Fruit fly (Drosophila melanogaster): ENCODE data around the gene CG6770.

Gene CG6770

DNA sequence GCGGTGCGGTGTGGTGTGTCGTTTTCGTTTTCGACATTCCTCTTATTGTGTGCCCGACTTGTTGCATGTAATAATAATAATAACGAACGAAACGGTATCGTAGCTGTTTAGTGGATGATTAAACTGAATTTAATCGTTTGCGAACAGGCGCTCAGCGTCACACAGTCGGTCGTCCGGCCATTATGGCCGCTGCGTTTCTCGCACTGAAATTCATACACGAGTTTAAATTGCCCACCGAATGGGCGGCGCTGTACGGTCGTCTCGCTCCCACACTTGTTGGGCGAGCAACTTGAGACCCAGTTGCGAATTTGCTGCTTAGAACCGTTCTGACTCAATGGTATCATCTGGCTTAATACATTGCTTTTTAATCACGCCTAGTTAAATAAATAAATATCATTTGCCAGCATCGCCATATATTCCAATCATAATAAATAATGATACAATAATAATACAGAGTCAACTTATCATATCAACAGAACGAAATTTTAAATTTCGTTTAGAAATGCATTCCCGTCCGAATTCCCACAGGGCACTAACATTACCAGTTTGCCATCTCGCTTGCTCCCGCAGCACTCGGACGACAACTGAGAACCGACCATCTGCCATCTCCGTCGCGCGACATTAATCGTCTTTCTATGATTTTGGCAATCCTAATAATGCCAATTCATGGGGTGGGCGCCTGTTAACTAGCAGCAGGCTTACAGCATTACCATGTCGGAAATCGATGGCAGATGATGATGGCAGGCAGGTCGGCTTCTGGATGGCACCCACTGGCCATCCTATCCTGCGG lies 34.8 kb downstream of the CG6770 start (continued):
- TF ChIP-seq CG9609 (GFP tag; optimal IDR thresholded peaks at IDR 0.05) (peak; percentile 62), ken (GFP tag; IDR thresholded peaks at IDR 0.05) (no peak), vvl (GFP tag; IDR thresholded peaks at IDR 0.05) (no peak), gsb-n (tag; optimal IDR thresholded peaks at IDR 0.05) (peak; percentile 68), slbo (GFP tag; IDR thresholded peaks at IDR 0.05) (no peak), CG14965 (GFP tag; optimal IDR thresholded peaks at IDR 0.05; ENCODE audit: borderline replicate concordance) (no peak), CG16779 (GFP tag; IDR thresholded peaks at IDR 0.05) (no peak), cato (GFP tag; optimal IDR thresholded peaks at IDR 0.05; ENCODE audit: borderline replicate concordance) (peak; percentile 70), Stat92E (GFP tag; optimal IDR thresholded peaks at IDR 0.05) (no peak), phol (tag; optimal IDR thresholded peaks at IDR 0.05) (peak; percentile 91), Dip3 (GFP tag; optimal IDR thresholded peaks at IDR 0.05) (peak; percentile 78), CG10274 (GFP tag; optimal IDR thresholded peaks at IDR 0.05) (peak; percentile 76), bab2 (GFP tag; optimal IDR thresholded peaks at IDR 0.05) (peak; percentile 70), z (GFP tag; IDR thresholded peaks at IDR 0.05) (no peak), sisA (GFP tag; IDR thresholded peaks at IDR 0.05) (no peak), MBD-R2 (GFP tag; IDR thresholded peaks at IDR 0.05) (no peak), CG2116 (GFP tag; optimal IDR thresholded peaks at IDR 0.05) (peak; percentile 51), dan (GFP tag; IDR thresholded peaks at IDR 0.05) (no peak), CG4360 (GFP tag; IDR thresholded peaks at IDR 0.05) (no peak), Mes4 (GFP tag; optimal IDR thresholded peaks at IDR 0.05) (peak; percentile 34), schlank (tag; optimal IDR thresholded peaks at IDR 0.05) (peak; percentile 89), CG5953 (GFP tag; IDR thresholded peaks at IDR 0.05) (no peak), grau (tag; optimal IDR thresholded peaks at IDR 0.05) (peak; percentile 95), unc-4 (GFP tag; IDR thresholded peaks at IDR 0.05; ENCODE audit: partially characterized antibody) (no peak), bcd (GFP tag; optimal IDR thresholded peaks at IDR 0.05) (peak; percentile 93), zf30C (GFP tag; optimal IDR thresholded peaks at IDR 0.05) (no peak), ro (GFP tag; IDR thresholded peaks at IDR 0.05) (no peak), emc (GFP tag; optimal IDR thresholded peaks at IDR 0.05) (no peak), Xbp1 (GFP tag; optimal IDR thresholded peaks at IDR 0.05) (peak; percentile 91), Dref (GFP tag; IDR thresholded peaks at IDR 0.05) (no peak), sens-2 (GFP tag; IDR thresholded peaks at IDR 0.05) (no peak), disco-r (GFP tag; optimal IDR thresholded peaks at IDR 0.05) (peak; percentile 62), gro (GFP tag; optimal IDR thresholded peaks at IDR 0.05) (no peak), CTCF (GFP tag; optimal IDR thresholded peaks at IDR 0.05) (peak; percentile 41), BtbVII (GFP tag; optimal IDR thresholded peaks at IDR 0.05) (peak; percentile 91), lov (optimal IDR thresholded peaks at IDR 0.05) (no peak), lov (GFP tag; IDR thresholded peaks at IDR 0.05) (no peak), CG18599 (GFP tag; optimal IDR thresholded peaks at IDR 0.05) (peak; percentile 96), Blimp-1 (GFP tag; optimal IDR thresholded peaks at IDR 0.05) (peak; percentile 64), Lim3 (GFP tag; IDR thresholded peaks at IDR 0.05) (no peak), CG7839 (tag; optimal IDR thresholded peaks at IDR 0.05) (peak; percentile 95), Trl (optimal IDR thresholded peaks at IDR 0.05) (no peak), Trl (GFP tag; optimal IDR thresholded peaks at IDR 0.05) (peak; percentile 38), CG4707 (GFP tag; optimal IDR thresholded peaks at IDR 0.05) (no peak), CG2120 (GFP tag; optimal IDR thresholded peaks at IDR 0.05) (peak; percentile 93), h (optimal IDR thresholded peaks at IDR 0.05) (no peak), CkIIα-i1 (GFP tag; IDR thresholded peaks at IDR 0.05) (no peak), Ada2b (GFP tag; IDR thresholded peaks at IDR 0.05) (no peak), nmo (GFP tag; optimal IDR thresholded peaks at IDR 0.05) (peak; percentile 93), hbn (GFP tag; IDR thresholded peaks at IDR 0.05; ENCODE audit: partially characterized antibody) (no peak), CG12104 (GFP tag; optimal IDR thresholded peaks at IDR 0.05) (peak; percentile 68), crol (GFP tag; IDR thresholded peaks at IDR 0.05) (no peak)
